Fruit fly (Drosophila melanogaster): ENCODE results near the gene CG1792.
A peak's percentile ranks its signal among the peaks of the same experiment; 100 is the strongest.

The CG1792 gene

DNA sequence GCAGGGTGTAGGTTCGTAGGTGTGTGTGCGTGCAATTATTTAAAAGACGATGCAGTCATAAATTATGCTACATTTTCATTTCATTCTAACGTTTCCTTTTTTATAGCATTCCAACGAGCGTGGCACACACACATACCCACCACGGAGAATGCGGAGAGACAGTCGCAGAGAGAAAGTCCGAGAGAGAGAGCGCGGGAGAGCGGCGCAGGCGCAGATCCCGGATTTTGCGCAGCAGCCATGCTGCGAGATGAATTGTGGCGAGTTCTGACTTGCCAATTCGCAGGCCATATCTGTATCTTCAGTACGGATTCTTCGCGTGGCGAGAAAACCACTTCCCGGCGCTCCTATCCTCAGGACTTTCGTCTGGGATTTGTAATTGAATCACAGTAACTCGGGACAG, 5.7 kb downstream of the CG1792 start, which contains the start of gene kek6:
Gene kek6, plus strand, starts transcription at position 323 of the 400 bp plus-strand sequence.
- TF ChIP-seq nerfin-1 (tag; optimal IDR thresholded peaks at IDR 0.05): peak; percentile 29
- TF ChIP-seq Doc3 (GFP tag; IDR thresholded peaks at IDR 0.05; ENCODE audit: partially characterized antibody): no peak
- TF ChIP-seq CG33213 (GFP tag; optimal IDR thresholded peaks at IDR 0.05): no peak
- TF ChIP-seq Abd-B (GFP tag; optimal IDR thresholded peaks at IDR 0.05): no peak
- TF ChIP-seq sob (GFP tag; IDR thresholded peaks at IDR 0.05): no peak
- TF ChIP-seq CG1602 (GFP tag; optimal IDR thresholded peaks at IDR 0.05): no peak
- no peak for TF ChIP-seq pita (GFP tag; optimal IDR thresholded peaks at IDR 0.05)
- no peak for TF ChIP-seq pzg (GFP tag; optimal IDR thresholded peaks at IDR 0.05)
- TF ChIP-seq CG7786 (GFP tag; optimal IDR thresholded peaks at IDR 0.05): no peak
- TF ChIP-seq sd (tag; optimal IDR thresholded peaks at IDR 0.05): peak; percentile 53
- no peak for TF ChIP-seq Hr78 (GFP tag; optimal IDR thresholded peaks at IDR 0.05)
- no peak for TF ChIP-seq CG17361 (GFP tag; IDR thresholded peaks at IDR 0.05)
- no peak for TF ChIP-seq pnt (GFP tag; optimal IDR thresholded peaks at IDR 0.05)
- TF ChIP-seq Tbp (GFP tag; optimal IDR thresholded peaks at IDR 0.05): no peak
- peak; percentile 97 for TF ChIP-seq ewg (GFP tag; optimal IDR thresholded peaks at IDR 0.05)
- TF ChIP-seq CrebB (tag; optimal IDR thresholded peaks at IDR 0.05): no peak
- 0 out of 3 replicates have a peak, but pooled peaks have one; percentile 13 for TF ChIP-seq knrl (GFP tag; IDR thresholded peaks at IDR 0.05; ENCODE audit: partially characterized antibody)
- TF ChIP-seq CG1647 (GFP tag; optimal IDR thresholded peaks at IDR 0.05): no peak
- peak; percentile 46 for TF ChIP-seq yki (optimal IDR thresholded peaks at IDR 0.05)
- TF ChIP-seq CG3847 (GFP tag; IDR thresholded peaks at IDR 0.05): 0 out of 2 replicates have a peak, but pooled peaks have one; percentile 11
- no peak for TF ChIP-seq CG11398 (GFP tag; optimal IDR thresholded peaks at IDR 0.05)
- TF ChIP-seq nerfin-2 (GFP tag; IDR thresholded peaks at IDR 0.05; ENCODE audit: partially characterized antibody): no peak
- TF ChIP-seq Hsf (GFP tag; optimal IDR thresholded peaks at IDR 0.05): no peak
- TF ChIP-seq cg (GFP tag; optimal IDR thresholded peaks at IDR 0.05): peak; percentile 49
- 0 out of 3 replicates have a peak, but pooled peaks have one; percentile 13 for TF ChIP-seq hb (GFP tag; IDR thresholded peaks at IDR 0.05; ENCODE audit: partially characterized antibody)
- TF ChIP-seq Trl (optimal IDR thresholded peaks at IDR 0.05): peak; percentile 67 to 69
- no peak for TF ChIP-seq Trl (GFP tag; optimal IDR thresholded peaks at IDR 0.05)
- peak; percentile 14 for TF ChIP-seq Deaf1 (tag; optimal IDR thresholded peaks at IDR 0.05)

DNA sequence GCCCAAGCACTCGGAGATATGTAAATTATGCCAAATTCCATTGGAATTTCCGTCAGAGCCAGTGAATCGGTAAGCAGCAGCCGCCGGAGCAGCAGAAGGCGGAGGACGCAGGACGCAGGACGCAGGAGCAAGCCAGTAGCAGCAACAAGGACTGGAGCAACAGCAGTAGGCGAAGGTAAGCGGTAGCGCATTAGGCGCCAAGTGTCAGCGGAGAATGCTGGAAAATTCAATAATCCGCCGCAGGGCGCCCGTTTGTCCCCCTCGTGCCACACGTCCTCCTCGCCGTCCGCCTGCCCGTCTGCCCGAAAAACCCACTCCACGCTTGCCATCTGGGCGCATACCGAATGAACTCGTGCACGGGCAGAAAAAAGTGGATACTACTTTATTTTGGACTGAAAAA, 6.5 kb downstream of the CG1792 start:
- TF ChIP-seq CG17361 (GFP tag; IDR thresholded peaks at IDR 0.05) (no peak), CG30431 (GFP tag; optimal IDR thresholded peaks at IDR 0.05) (no peak), zen (tag; optimal IDR thresholded peaks at IDR 0.05) (no peak), Xbp1 (GFP tag; optimal IDR thresholded peaks at IDR 0.05) (no peak), CG2712 (tag; optimal IDR thresholded peaks at IDR 0.05) (no peak), MTF-1 (GFP tag; optimal IDR thresholded peaks at IDR 0.05; ENCODE audit: borderline replicate concordance) (no peak), Hmx (GFP tag; optimal IDR thresholded peaks at IDR 0.05) (no peak), CG16815 (GFP tag; optimal IDR thresholded peaks at IDR 0.05) (no peak), unpg (GFP tag; optimal IDR thresholded peaks at IDR 0.05) (no peak), Hsf (GFP tag; optimal IDR thresholded peaks at IDR 0.05) (no peak), CG2889 (GFP tag; IDR thresholded peaks at IDR 0.05) (no peak), br (optimal IDR thresholded peaks at IDR 0.05) (no peak), CG7357 (GFP tag; IDR thresholded peaks at IDR 0.05) (no peak), bowl (GFP tag; IDR thresholded peaks at IDR 0.05) (no peak), CG15073 (GFP tag; optimal IDR thresholded peaks at IDR 0.05) (no peak), sens (GFP tag) (peak; percentile 55), cato (GFP tag; optimal IDR thresholded peaks at IDR 0.05; ENCODE audit: borderline replicate concordance) (no peak), bsh (GFP tag; optimal IDR thresholded peaks at IDR 0.05) (no peak), CG2129 (GFP tag; IDR thresholded peaks at IDR 0.05; ENCODE audit: partially characterized antibody) (no peak), maf-S (GFP tag; optimal IDR thresholded peaks at IDR 0.05) (no peak), CG3065 (GFP tag; optimal IDR thresholded peaks at IDR 0.05) (no peak), Med (GFP tag) (peak; percentile 44), rib (GFP tag; IDR thresholded peaks at IDR 0.05) (no peak), CG3281 (GFP tag; optimal IDR thresholded peaks at IDR 0.05) (no peak), CG1832 (GFP tag; optimal IDR thresholded peaks at IDR 0.05) (peak; percentile 5), CG8924 (tag; optimal IDR thresholded peaks at IDR 0.05) (no peak)

Measured in whole organism, embryonic.